Worm (Caenorhabditis elegans) whole organism, L4 larva: ENCODE results near the gene C14F11.7.

ENCODE experiments used
- D1046.2 ChIP-seq: fragments of 200-800 bp; sonication (Bioruptor generic); IDR thresholded peaks from 2 replicates; pipeline ENCODE4 v1.3.6; 2022; ENCODE audit warnings: missing genetic modification characterization, missing compliant biosample characterization
- F37D6.2 ChIP-seq: sonication (generic microtip); optimal IDR thresholded peaks from 2 replicates; lab custom pipeline; 2016; ENCODE audit warnings: mild to moderate bottlenecking, missing genetic modification characterization, missing compliant biosample characterization
- R02D3.7 ChIP-seq: fragments of 150-350 bp; sonication (generic microtip); optimal IDR thresholded peaks from 3 replicates; lab custom pipeline; 2014; ENCODE audit warnings: missing biosample characterization, missing genetic modification characterization
- T20F7.1 ChIP-seq: fragments of 200-800 bp; sonication (Bioruptor generic); optimal IDR thresholded peaks from 2 replicates; lab custom pipeline; 2018; ENCODE audit warnings: mild to moderate bottlenecking, missing genetic modification characterization, missing compliant biosample characterization
- Y5F2A.4 ChIP-seq: fragments of 200-800 bp; sonication (Bioruptor generic); optimal IDR thresholded peaks from 2 replicates; lab custom pipeline; 2018; ENCODE audit warnings: mild to moderate bottlenecking, missing genetic modification characterization, missing compliant biosample characterization
- ZK337.2 ChIP-seq: fragments of 200-800 bp; sonication (Bioruptor generic); IDR thresholded peaks from 2 replicates; pipeline ENCODE4 v1.3.6; 2022; ENCODE audit warnings: missing genetic modification reagents, missing genetic modification characterization, missing compliant biosample characterization
- ZK546.5 ChIP-seq, 2 experiments: sonication (generic microtip); optimal IDR thresholded peaks; 2 replicates each; lab custom pipeline; 2017; ENCODE audit warnings: missing biosample characterization in 2 of 2, missing genetic modification characterization in 2 of 2
- aly-2 ChIP-seq: sonication (generic microtip); optimal IDR thresholded peaks from 2 replicates; lab custom pipeline; 2018; ENCODE audit warnings: missing biosample characterization, missing genetic modification characterization
- ama-1 ChIP-seq: fragments of 150-350 bp; optimal IDR thresholded peaks from 2 replicates; lab custom pipeline; 2014; ENCODE audit warnings: inconsistent platforms, mixed read lengths
- arid-1 ChIP-seq: fragments of 200-800 bp; sonication (Bioruptor generic); conservative IDR thresholded peaks from 2 replicates; pipeline ENCODE4 v1.3.6; 2022; ENCODE audit warnings: missing genetic modification reagents, missing genetic modification characterization, missing compliant biosample characterization
- attf-4 ChIP-seq: sonication (generic microtip); optimal IDR thresholded peaks from 3 replicates; lab custom pipeline; 2017; ENCODE audit warnings: missing biosample characterization, missing genetic modification characterization
- ceh-44 ChIP-seq: fragments of 200-800 bp; sonication (Bioruptor generic); IDR thresholded peaks from 2 replicates; pipeline ENCODE4 v1.3.6; 2022; ENCODE audit warnings: missing genetic modification reagents, missing genetic modification characterization, missing compliant biosample characterization
- ceh-82 ChIP-seq: sonication (generic microtip); optimal IDR thresholded peaks from 2 replicates; lab custom pipeline; 2017; ENCODE audit warnings: missing biosample characterization, missing genetic modification characterization
- daf-8 ChIP-seq: fragments of 200-800 bp; sonication (Bioruptor generic); IDR thresholded peaks from 2 replicates; pipeline ENCODE4 v1.3.6; 2022; ENCODE audit warnings: missing genetic modification characterization, missing compliant biosample characterization
- dmd-6 ChIP-seq: fragments of 200-800 bp; sonication (Bioruptor generic); IDR thresholded peaks from 2 replicates; pipeline ENCODE4 v1.3.6; 2022; ENCODE audit warnings: missing genetic modification reagents, missing genetic modification characterization, missing compliant biosample characterization
- dmd-8 ChIP-seq: fragments of 200-800 bp; sonication (Bioruptor generic); IDR thresholded peaks from 2 replicates; pipeline ENCODE4 v1.3.6; 2022; ENCODE audit warnings: missing genetic modification characterization, missing compliant biosample characterization
- dmd-9 ChIP-seq: fragments of 200-800 bp; sonication (Bioruptor generic); IDR thresholded peaks from 2 replicates; pipeline ENCODE4 v1.3.6; 2022; ENCODE audit warnings: missing genetic modification reagents, missing genetic modification characterization, missing compliant biosample characterization
- duxl-1 ChIP-seq: sonication (generic microtip); optimal IDR thresholded peaks from 2 replicates; lab custom pipeline; 2016; ENCODE audit warnings: mild to moderate bottlenecking, missing genetic modification characterization, moderate library complexity, missing compliant biosample characterization; ENCODE audit not compliant: poor library complexity
- dve-1 ChIP-seq: sonication (generic microtip); optimal IDR thresholded peaks from 2 replicates; lab custom pipeline; 2017; ENCODE audit warnings: antibody characterized with exemption, mild to moderate bottlenecking, missing genetic modification characterization, missing compliant biosample characterization; ENCODE audit not compliant: insufficient read depth
- egl-43 ChIP-seq: fragments of 200-800 bp; sonication (Bioruptor generic); IDR thresholded peaks from 2 replicates; pipeline ENCODE4 v1.3.6; 2022; ENCODE audit warnings: missing genetic modification reagents, missing genetic modification characterization, missing compliant biosample characterization
- fkh-10 ChIP-seq: fragments of 150-350 bp; optimal IDR thresholded peaks from 2 replicates; lab custom pipeline; 2014; ENCODE audit warnings: missing biosample characterization, missing genetic modification reagents, missing genetic modification characterization
- hmg-1.1 ChIP-seq: fragments of 200-800 bp; sonication (Bioruptor generic); IDR thresholded peaks from 2 replicates; pipeline ENCODE4 v1.3.6; 2022; ENCODE audit warnings: missing genetic modification reagents, missing genetic modification characterization, missing compliant biosample characterization
- lim-7 ChIP-seq: fragments of 200-800 bp; sonication (Bioruptor generic); IDR thresholded peaks from 2 replicates; pipeline ENCODE4 v1.3.6; 2022; ENCODE audit warnings: missing genetic modification characterization, missing compliant biosample characterization
- lin-1 ChIP-seq: fragments of 200-800 bp; sonication (Bioruptor generic); IDR thresholded peaks from 2 replicates; pipeline ENCODE4 v1.3.6; 2022; ENCODE audit warnings: missing genetic modification reagents, missing genetic modification characterization, missing compliant biosample characterization
- lin-13 ChIP-seq: fragments of 150-350 bp; optimal IDR thresholded peaks from 2 replicates; lab custom pipeline; 2014; ENCODE audit warnings: missing biosample characterization, missing genetic modification reagents, missing genetic modification characterization
- lin-39 ChIP-seq: fragments of 150-350 bp; optimal IDR thresholded peaks from 2 replicates; lab custom pipeline; 2014; ENCODE audit warnings: missing biosample characterization, missing genetic modification reagents, missing genetic modification characterization
- madf-5 ChIP-seq, 2 experiments: fragments of 200-800 bp; sonication (Bioruptor generic); IDR thresholded peaks; 2 replicates each; pipeline ENCODE4 v1.3.6; 2022; ENCODE audit warnings: missing compliant biosample characterization in 2 of 2, missing genetic modification characterization in 2 of 2
- mes-2 ChIP-seq: sonication (generic microtip); optimal IDR thresholded peaks from 2 replicates; lab custom pipeline; 2016; ENCODE audit warnings: missing genotype, mild to moderate bottlenecking, missing genetic modification characterization, missing compliant biosample characterization; ENCODE audit not compliant: poor library complexity, severe bottlenecking
- mxl-2 ChIP-seq: fragments of 200-800 bp; sonication (Bioruptor generic); conservative IDR thresholded peaks from 2 replicates; pipeline ENCODE4 v1.3.6; 2022; ENCODE audit warnings: missing genetic modification reagents, missing genetic modification characterization, missing compliant biosample characterization
- mxl-3 ChIP-seq: fragments of 200-800 bp; sonication (Bioruptor generic); optimal IDR thresholded peaks from 2 replicates; lab custom pipeline; 2018; ENCODE audit warnings: mild to moderate bottlenecking, missing genetic modification characterization, missing compliant biosample characterization
- nhr-10 ChIP-seq: fragments of 150-350 bp; optimal IDR thresholded peaks from 2 replicates; lab custom pipeline; 2014; ENCODE audit warnings: missing biosample characterization, missing genetic modification characterization
- nhr-11 ChIP-seq: fragments of 150-350 bp; optimal IDR thresholded peaks from 2 replicates; lab custom pipeline; 2014; ENCODE audit warnings: missing biosample characterization, missing genetic modification characterization
- nhr-111 ChIP-seq: fragments of 200-800 bp; sonication (Bioruptor generic); optimal IDR thresholded peaks from 2 replicates; lab custom pipeline; 2018; ENCODE audit warnings: mild to moderate bottlenecking, missing genetic modification characterization, missing compliant biosample characterization
- nhr-237 ChIP-seq: sonication (generic microtip); optimal IDR thresholded peaks from 2 replicates; lab custom pipeline; 2017; ENCODE audit warnings: missing biosample characterization, missing genetic modification characterization
- nhr-28 ChIP-seq: fragments of 150-350 bp; optimal IDR thresholded peaks from 2 replicates; lab custom pipeline; 2014; ENCODE audit warnings: missing biosample characterization, missing genetic modification characterization
- nhr-6 ChIP-seq: fragments of 150-350 bp; optimal IDR thresholded peaks from 2 replicates; lab custom pipeline; 2014; ENCODE audit warnings: missing biosample characterization, missing genetic modification characterization
- nhr-76 ChIP-seq: fragments of 150-350 bp; optimal IDR thresholded peaks from 2 replicates; lab custom pipeline; 2014; ENCODE audit warnings: missing biosample characterization, missing genetic modification characterization
- nhr-77 ChIP-seq: fragments of 150-350 bp; optimal IDR thresholded peaks from 2 replicates; lab custom pipeline; 2014; ENCODE audit warnings: missing biosample characterization, missing genetic modification characterization
- php-3 ChIP-seq: fragments of 200-800 bp; sonication (Bioruptor generic); IDR thresholded peaks from 2 replicates; pipeline ENCODE4 v1.3.6; 2022; ENCODE audit warnings: missing genetic modification reagents, missing genetic modification characterization, missing compliant biosample characterization
- pqm-1 ChIP-seq: sonication (generic microtip); optimal IDR thresholded peaks from 2 replicates; lab custom pipeline; 2017; ENCODE audit warnings: missing biosample characterization, missing genetic modification characterization
- rbr-2 ChIP-seq: sonication (generic microtip); optimal IDR thresholded peaks from 2 replicates; lab custom pipeline; 2016; ENCODE audit warnings: missing genotype, missing genetic modification characterization, missing compliant biosample characterization
- saeg-2 ChIP-seq: fragments of 200-800 bp; sonication (Bioruptor generic); IDR thresholded peaks from 2 replicates; pipeline ENCODE4 v1.3.6; 2022; ENCODE audit warnings: missing genetic modification reagents, missing genetic modification characterization, missing compliant biosample characterization
- skn-1 ChIP-seq: fragments of 150-350 bp; optimal IDR thresholded peaks from 2 replicates; lab custom pipeline; 2014; ENCODE audit warnings: missing biosample characterization, missing genetic modification characterization
- snpc-1.2 ChIP-seq: fragments of 200-800 bp; sonication (Bioruptor generic); IDR thresholded peaks from 2 replicates; pipeline ENCODE4 v1.3.6; 2022; ENCODE audit warnings: missing genetic modification reagents, missing genetic modification characterization, missing compliant biosample characterization
- spr-1 ChIP-seq: sonication (generic microtip); optimal IDR thresholded peaks from 2 replicates; lab custom pipeline; 2016; ENCODE audit warnings: mild to moderate bottlenecking, missing genetic modification characterization, missing compliant biosample characterization
- spr-3 ChIP-seq: fragments of 200-800 bp; sonication (Bioruptor generic); optimal IDR thresholded peaks from 2 replicates; lab custom pipeline; 2018; ENCODE audit warnings: mild to moderate bottlenecking, missing genetic modification characterization, missing compliant biosample characterization
- tag-97 ChIP-seq: fragments of 200-800 bp; sonication (Bioruptor generic); IDR thresholded peaks from 2 replicates; pipeline ENCODE4 v1.3.6; 2022; ENCODE audit warnings: missing genetic modification characterization, missing compliant biosample characterization
- unc-130 ChIP-seq: sonication (generic microtip); optimal IDR thresholded peaks from 2 replicates; lab custom pipeline; 2016; ENCODE audit warnings: missing genetic modification reagents, missing genetic modification characterization, missing compliant biosample characterization
- unc-39 ChIP-seq: sonication (generic microtip); optimal IDR thresholded peaks from 2 replicates; lab custom pipeline; 2017; ENCODE audit warnings: missing biosample characterization, missing genetic modification characterization
- unc-62 ChIP-seq, 3 experiments: fragments of 150-350 bp in 1 of 3; sonication (generic microtip); optimal IDR thresholded peaks in 2 of 3; peaks in 1 of 3; 1 replicate in 1 of 3; 2 replicates in 2 of 3; lab custom pipeline; 2014 to 2017; ENCODE audit warnings: missing biosample characterization in 3 of 3, missing genetic modification characterization in 3 of 3, missing genetic modification reagents in 3 of 3, missing genotype in 1 of 3
- zfp-3 ChIP-seq: fragments of 200-800 bp; sonication (Bioruptor generic); conservative IDR thresholded peaks from 2 replicates; pipeline ENCODE4 v1.3.6; 2022; ENCODE audit warnings: missing genetic modification reagents, missing genetic modification characterization, missing compliant biosample characterization
- ztf-11 ChIP-seq: fragments of 150-350 bp; optimal IDR thresholded peaks from 2 replicates; lab custom pipeline; 2014; ENCODE audit warnings: missing biosample characterization, missing genetic modification characterization

C14F11.7 gene

DNA sequence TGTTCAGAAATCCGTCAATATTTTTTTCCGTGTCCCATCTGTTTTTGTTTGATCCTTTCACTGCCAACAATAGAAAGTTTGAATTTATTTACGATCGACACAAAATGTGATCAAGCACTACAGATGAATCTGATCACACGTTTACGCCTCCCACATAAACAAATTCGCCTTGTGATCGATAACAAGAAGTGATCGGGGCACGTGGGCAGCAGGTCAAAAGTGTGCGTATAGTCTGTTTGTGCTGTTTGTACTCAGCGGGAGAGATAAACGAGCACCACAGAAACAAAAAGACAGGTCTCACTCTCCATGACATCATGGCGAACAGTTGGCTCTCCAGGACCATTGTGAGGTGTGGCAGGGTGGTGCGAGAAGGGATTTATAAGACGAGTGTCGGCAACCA lies 47.2 kb upstream of the C14F11.7 start (continued):
- TF ChIP-seq mxl-2 (GFP tag; lab: Robert Waterston, UW) (peak; percentile 76), T20F7.1 (GFP tag; lab: Kevin White, UChicago) (peak; percentile 62), spr-3 (GFP tag; lab: Kevin White, UChicago) (no peak), spr-1 (tag; lab: Kevin White, UChicago) (no peak), nhr-77 (peak; percentile 78), lin-1 (GFP tag; lab: Robert Waterston, UW) (peak; percentile 77), unc-62 (GFP tag; optimal IDR thresholded peaks at IDR 0.05 in 1 of 2; lab: Kevin White, UChicago) (peak in 1 of 2 experiments; percentile 98), unc-62 (tag; optimal IDR thresholded peaks at IDR 0.05; lab: Kevin White, UChicago) (no peak), attf-4 (tag; lab: Kevin White, UChicago) (no peak), R02D3.7 (tag; lab: Kevin White, UChicago) (no peak), ztf-11 (tag; lab: Kevin White, UChicago) (no peak), zfp-3 (GFP tag; lab: Robert Waterston, UW) (peak; percentile 72; the same call in 1 of the 2 replicates), skn-1 (tag; lab: Kevin White, UChicago) (no peak), nhr-10 (tag; lab: Kevin White, UChicago) (peak; percentile 84), ZK337.2 (GFP tag; lab: Robert Waterston, UW) (no peak), tag-97 (GFP tag; lab: Robert Waterston, UW) (no peak), madf-5 (GFP tag; IDR thresholded peaks at IDR 0.05; lab: Robert Waterston, UW) (no peak), nhr-28 (tag; lab: Kevin White, UChicago) (peak; percentile 100), F37D6.2 (tag; lab: Kevin White, UChicago) (no peak), nhr-6 (tag; lab: Kevin White, UChicago) (peak; percentile 44), D1046.2 (GFP tag; lab: Robert Waterston, UW) (no peak), egl-43 (GFP tag; lab: Robert Waterston, UW) (0 out of 2 replicates have a peak, but pooled peaks have one; percentile 38), ceh-44 (GFP tag; lab: Robert Waterston, UW) (no peak), ZK546.5 (tag; optimal IDR thresholded peaks at IDR 0.05; lab: Kevin White, UChicago) (no peak), nhr-237 (tag; lab: Kevin White, UChicago) (no peak), lim-7 (GFP tag; lab: Robert Waterston, UW) (no peak), unc-39 (no peak), arid-1 (GFP tag; lab: Robert Waterston, UW) (no peak), hmg-1.1 (peak; percentile 50), lin-13 (GFP tag; lab: Kevin White, UChicago) (no peak), ama-1 (lab: Kevin White, UChicago) (no peak), snpc-1.2 (GFP tag; lab: Robert Waterston, UW) (0 out of 2 replicates have a peak, but pooled peaks have one; percentile 24), dmd-9 (GFP tag; lab: Robert Waterston, UW) (no peak), aly-2 (tag; lab: Kevin White, UChicago) (no peak), nhr-76 (tag; lab: Kevin White, UChicago) (no peak), dmd-8 (GFP tag; lab: Robert Waterston, UW) (no peak), php-3 (GFP tag; lab: Robert Waterston, UW) (peak; percentile 92), daf-8 (GFP tag; lab: Robert Waterston, UW) (no peak), nhr-111 (no peak), mxl-3 (GFP tag; lab: Kevin White, UChicago) (peak; percentile 92), rbr-2 (peak; percentile 20), mes-2 (tag; lab: Kevin White, UChicago) (peak; percentile 46), dve-1 (tag; lab: Kevin White, UChicago) (peak; percentile 91), duxl-1 (tag; lab: Kevin White, UChicago) (peak; percentile 52), saeg-2 (GFP tag; lab: Robert Waterston, UW) (peak; percentile 83), dmd-6 (GFP tag; lab: Robert Waterston, UW) (peak; percentile 96), lin-39 (tag; lab: Kevin White, UChicago) (no peak), fkh-10 (no peak), nhr-11 (tag; lab: Kevin White, UChicago) (peak; percentile 97), unc-130 (GFP tag; lab: Kevin White, UChicago) (no peak), ceh-82 (tag; lab: Kevin White, UChicago) (no peak), Y5F2A.4 (GFP tag; lab: Kevin White, UChicago) (no peak), pqm-1 (tag; lab: Kevin White, UChicago) (peak; percentile 28)
